Worm (Caenorhabditis elegans): ENCODE results near the gene cyp-34A8.

DNA sequence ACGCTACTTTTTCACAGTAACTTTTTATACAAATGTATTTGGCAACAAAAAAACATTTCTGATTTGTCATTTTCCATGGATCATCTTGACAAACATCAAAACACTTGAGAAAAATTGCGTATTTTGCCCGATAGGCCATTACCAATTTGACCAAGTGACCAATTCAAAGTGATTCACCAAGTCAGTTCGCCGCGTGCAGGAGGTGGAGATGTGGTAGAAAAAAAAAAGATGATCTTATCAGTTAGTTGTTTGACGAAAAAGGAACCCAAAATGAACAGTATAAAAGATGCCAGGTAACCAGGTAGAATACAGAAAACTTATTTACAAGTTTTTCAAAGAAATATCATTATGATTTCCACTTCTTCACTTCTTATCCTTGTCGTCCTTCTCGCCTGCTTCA lies 21.4 kb upstream of the cyp-34A8 start, which contains the start of gene nlp-27:
- TF ChIP-seq him-1 (tag; optimal IDR thresholded peaks at IDR 0.05) (no peak), dao-5 (tag; optimal IDR thresholded peaks at IDR 0.05) (no peak)

All from whole organism, L4/young adult.